Worm (Caenorhabditis elegans) whole organism, young adult: ENCODE data around the gene ZK1307.7.

Experiments used
- D2030.7 ChIP-seq: fragments of 200-800 bp; sonication (Bioruptor generic); IDR thresholded peaks from 2 replicates; pipeline ENCODE4 v1.3.6; 2022; ENCODE audit warnings: missing genetic modification reagents, missing genetic modification characterization, missing compliant biosample characterization
- bed-1 ChIP-seq: fragments of 200-800 bp; sonication (Bioruptor generic); IDR thresholded peaks from 2 replicates; pipeline ENCODE4 v1.3.6; 2022; ENCODE audit warnings: missing genetic modification reagents, missing genetic modification characterization, missing compliant biosample characterization
- bed-2 ChIP-seq: fragments of 200-800 bp; sonication (Bioruptor generic); IDR thresholded peaks from 2 replicates; pipeline ENCODE4 v1.3.6; 2022; ENCODE audit warnings: missing genetic modification reagents, missing genetic modification characterization, missing compliant biosample characterization
- let-526 ChIP-seq: fragments of 200-800 bp; sonication (Bioruptor generic); IDR thresholded peaks from 2 replicates; pipeline ENCODE4 v1.3.6; 2022; ENCODE audit warnings: missing genetic modification reagents, missing genetic modification characterization, missing compliant biosample characterization
- lir-1 ChIP-seq: fragments of 200-800 bp; sonication (Bioruptor generic); conservative IDR thresholded peaks from 2 replicates; pipeline ENCODE4 v1.3.6; 2022; ENCODE audit warnings: missing genetic modification reagents, missing genetic modification characterization, missing compliant biosample characterization
- pha-4 ChIP-seq: fragments of 150-350 bp; sonication (generic microtip); optimal IDR thresholded peaks from 2 replicates; lab custom pipeline; 2014; ENCODE audit warnings: missing biosample characterization, missing genetic modification reagents, missing genetic modification characterization
- repo-1 ChIP-seq: sonication (generic microtip); optimal IDR thresholded peaks from 2 replicates; lab custom pipeline; 2017; ENCODE audit warnings: mild to moderate bottlenecking, missing genetic modification characterization, missing compliant biosample characterization
- snpc-4 ChIP-seq, 5 experiments: fragments of 150-350 bp in 1 of 5; sonication (generic microtip) in 4 of 5; optimal IDR thresholded peaks; 2 replicates each; lab custom pipeline; 2014 to 2018; ENCODE audit warnings: missing genetic modification characterization in 5 of 5, missing biosample characterization in 3 of 5, antibody characterized with exemption in 2 of 5, mild to moderate bottlenecking in 2 of 5, missing compliant biosample characterization in 2 of 5, missing genotype in 2 of 5, moderate library complexity in 2 of 5, missing genetic modification reagents in 1 of 5

- TF ChIP-seq bed-1 (GFP tag; lab: Robert Waterston, UW) (no peak), D2030.7 (GFP tag; lab: Robert Waterston, UW) (no peak), snpc-4 (GFP tag; optimal IDR thresholded peaks at IDR 0.05; lab: Kevin White, UChicago) (no peak), snpc-4 (tag; optimal IDR thresholded peaks at IDR 0.05; lab: Kevin White, UChicago) (no peak), lir-1 (GFP tag; lab: Robert Waterston, UW) (no peak), repo-1 (tag; lab: Kevin White, UChicago) (no peak), pha-4 (tag; lab: Kevin White, UChicago) (peak; percentile 43), let-526 (GFP tag; lab: Robert Waterston, UW) (no peak), bed-2 (GFP tag; lab: Robert Waterston, UW) (no peak)
Observed at ce11 chrII:9621121-9621520, 15.3 kb upstream of the ZK1307.7 start.
